Worm (Caenorhabditis elegans) whole organism, midembryonic: Measurements from ENCODE around the gene F42C5.5.

Experiments
- T22C8.4 ChIP-seq: fragments of 200-800 bp; sonication (Bioruptor generic); IDR thresholded peaks from 2 replicates; pipeline ENCODE4 v1.3.6; 2022; ENCODE audit warnings: missing genetic modification characterization, missing compliant biosample characterization
- cog-1 ChIP-seq: sonication (generic microtip); optimal IDR thresholded peaks from 2 replicates; lab custom pipeline; 2016; ENCODE audit warnings: missing genetic modification characterization, missing compliant biosample characterization
- flt-1 ChIP-seq: fragments of 200-800 bp; sonication (Bioruptor generic); IDR thresholded peaks from 2 replicates; pipeline ENCODE4 v1.3.6; 2022; ENCODE audit warnings: missing genetic modification characterization, missing compliant biosample characterization
- klf-2 ChIP-seq: fragments of 200-800 bp; sonication (Bioruptor generic); conservative IDR thresholded peaks from 2 replicates; pipeline ENCODE4 v1.3.6; 2022; ENCODE audit warnings: missing genetic modification reagents, missing genetic modification characterization, missing compliant biosample characterization
- med-1 ChIP-seq: sonication (generic microtip); optimal IDR thresholded peaks from 2 replicates; lab custom pipeline; 2017; ENCODE audit warnings: missing genetic modification characterization, mild to moderate bottlenecking, missing compliant biosample characterization, antibody characterized with exemption, missing genetic modification reagents; ENCODE audit not compliant: insufficient read depth
- ref-1 ChIP-seq: fragments of 200-800 bp; sonication (Bioruptor generic); conservative IDR thresholded peaks from 2 replicates; pipeline ENCODE4 v1.3.6; 2022; ENCODE audit warnings: missing genetic modification reagents, missing genetic modification characterization, missing compliant biosample characterization

DNA sequence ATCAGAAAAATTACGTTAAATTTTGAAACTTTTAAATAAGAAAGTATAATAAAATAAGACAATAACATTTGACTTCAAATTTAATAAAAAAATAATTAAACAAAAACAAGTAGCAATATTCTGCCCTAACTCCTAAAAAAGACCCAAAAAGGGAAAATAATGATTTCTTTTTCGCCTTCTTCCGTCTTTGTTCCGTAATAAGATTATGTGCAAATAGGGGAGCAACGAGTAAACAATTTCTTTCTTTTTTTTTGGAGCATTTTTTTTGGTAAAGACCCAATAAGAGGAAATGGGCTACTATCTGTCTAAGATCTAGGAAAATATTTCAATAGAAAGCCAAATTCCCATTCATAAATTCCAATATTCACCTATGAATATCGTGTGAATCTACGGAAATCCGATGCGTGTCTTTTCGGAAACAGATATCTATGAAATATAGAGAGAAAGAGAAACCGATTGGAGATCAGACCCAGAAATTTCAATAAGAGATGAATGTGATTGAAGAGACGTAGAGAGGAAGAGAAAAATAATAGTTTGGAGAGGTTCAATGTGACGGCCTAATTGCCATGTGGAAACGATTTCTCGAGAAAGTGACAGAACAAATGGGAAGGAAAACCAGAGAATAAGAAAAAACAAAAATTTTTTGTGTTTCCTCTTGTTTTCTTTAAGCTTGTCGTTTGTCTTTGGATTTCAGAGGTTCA lies 24.0 kb upstream of the F42C5.5 start:
- TF ChIP-seq flt-1 (GFP tag; lab: Robert Waterston, UW) (no peak), klf-2 (GFP tag; lab: Robert Waterston, UW) (no peak), ref-1 (GFP tag; lab: Robert Waterston, UW) (no peak), cog-1 (tag; lab: Kevin White, UChicago) (no peak), med-1 (GFP tag; lab: Kevin White, UChicago) (no peak), T22C8.4 (GFP tag; lab: Robert Waterston, UW) (no peak)
